Fruit fly (Drosophila melanogaster) whole organism, larva: ENCODE data around the gene CG13692.

Experiments
- noc ChIP-seq: fragments of 200-800 bp; sonication (Bioruptor generic); optimal IDR thresholded peaks from 3 replicates; lab custom pipeline; 2019; ENCODE audit warnings: missing biosample characterization, mild to moderate bottlenecking, missing genetic modification characterization, moderate library complexity

Gene CG13692

dm6 chr2L:421119-421821, at the start of gene CG13692, which contains the start of gene CG11885:
CG13692 (plus strand) TSS chr2L:421771.
CG11885 (minus strand) TSS chr2L:421450.
- no peak for TF ChIP-seq noc (tag; lab: Kevin White, UChicago)

- no peak for TF ChIP-seq noc (tag; lab: Kevin White, UChicago)
These were observed 43.8 kb upstream of the CG13692 start, which contains the start of gene al for dm6 chr2L:377780-378222. al (plus strand) TSS chr2L:378112.

dm6 chr2L:378815-379440, 42.6 kb upstream of the CG13692 start:
- peak; percentile 11 for TF ChIP-seq noc (tag; lab: Kevin White, UChicago)

dm6 chr2L:382807-383206, 38.8 kb upstream of the CG13692 start:
- no peak for TF ChIP-seq noc (tag; lab: Kevin White, UChicago)

- TF ChIP-seq noc (tag; lab: Kevin White, UChicago) = no peak
These were observed 31.1 kb upstream of the CG13692 start for dm6 chr2L:390509-390908.

- peak; percentile 1 for TF ChIP-seq noc (tag; lab: Kevin White, UChicago)
These were observed 29.0 kb upstream of the CG13692 start for dm6 chr2L:392529-392928.

dm6 chr2L:395366-396117, 26.0 kb upstream of the CG13692 start:
- TF ChIP-seq noc (tag; lab: Kevin White, UChicago) = no peak

- TF ChIP-seq noc (tag; lab: Kevin White, UChicago) = no peak
These were observed 19.5 kb upstream of the CG13692 start, which contains the start of gene CG4213 for dm6 chr2L:402098-402497. CG4213 (minus strand) TSS chr2L:402198.

dm6 chr2L:403627-404575, 17.7 kb upstream of the CG13692 start, which contains the start of gene Polr1B:
Polr1B (plus strand) TSS chr2L:404285.
- no peak for TF ChIP-seq noc (tag; lab: Kevin White, UChicago)

- TF ChIP-seq noc (tag; lab: Kevin White, UChicago) = peak; percentile 67
These were observed 8.6 kb upstream of the CG13692 start for dm6 chr2L:412931-413330.

dm6 chr2L:413894-414293, 7.7 kb upstream of the CG13692 start:
- no peak for TF ChIP-seq noc (tag; lab: Kevin White, UChicago)

- TF ChIP-seq noc (tag; lab: Kevin White, UChicago) = peak; percentile 82
These were observed 6.8 kb upstream of the CG13692 start, which contains the start of the genes AP-2alpha and ebi for dm6 chr2L:414593-415399. AP-2alpha (minus strand) TSS chr2L:414777. ebi (plus strand) TSS chr2L:415067.

dm6 chr2L:419620-420184, 1.9 kb upstream of the CG13692 start, which contains the start of the genes CG13690 and RpLP1:
CG13690 (minus strand) TSS chr2L:419652.
RpLP1 (plus strand) TSS chr2L:419952.
- TF ChIP-seq noc (tag; lab: Kevin White, UChicago) = peak; percentile 76
